Fruit fly (Drosophila melanogaster): Measurements from ENCODE around the gene CG7049.

Gene CG7049

DNA sequence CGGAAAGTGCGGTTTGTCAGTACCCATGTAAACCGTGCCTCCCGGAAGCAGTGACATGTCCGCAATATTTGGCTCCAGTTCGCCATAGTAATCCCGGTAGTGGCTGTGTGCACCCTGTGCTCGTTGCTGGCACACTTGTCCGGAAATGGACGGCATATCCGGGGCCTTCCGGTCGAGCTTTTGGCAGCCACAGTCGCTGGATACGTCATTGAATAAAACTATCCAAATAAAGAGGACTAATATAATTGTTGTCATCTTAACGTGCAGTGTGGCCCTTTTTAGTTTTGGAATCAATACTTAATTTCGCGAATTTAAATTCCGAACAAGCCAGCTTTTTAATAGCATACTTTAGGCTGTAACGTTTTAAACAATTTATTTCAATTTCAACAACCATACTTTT lies at the start of gene CG7049:
CG7049 (minus strand) TSS at position 280 of the 400 bp plus-strand sequence.
- no peak for TF ChIP-seq pan (optimal IDR thresholded peaks at IDR 0.05)
- TF ChIP-seq psq (optimal IDR thresholded peaks at IDR 0.05) = no peak
- no peak for TF ChIP-seq usp (GFP tag; optimal IDR thresholded peaks at IDR 0.05)
- TF ChIP-seq EcR (GFP tag; optimal IDR thresholded peaks at IDR 0.05) = no peak
- no peak for TF ChIP-seq CG8478 (optimal IDR thresholded peaks at IDR 0.05)
- TF ChIP-seq Dll (optimal IDR thresholded peaks at IDR 0.05) = no peak

DNA sequence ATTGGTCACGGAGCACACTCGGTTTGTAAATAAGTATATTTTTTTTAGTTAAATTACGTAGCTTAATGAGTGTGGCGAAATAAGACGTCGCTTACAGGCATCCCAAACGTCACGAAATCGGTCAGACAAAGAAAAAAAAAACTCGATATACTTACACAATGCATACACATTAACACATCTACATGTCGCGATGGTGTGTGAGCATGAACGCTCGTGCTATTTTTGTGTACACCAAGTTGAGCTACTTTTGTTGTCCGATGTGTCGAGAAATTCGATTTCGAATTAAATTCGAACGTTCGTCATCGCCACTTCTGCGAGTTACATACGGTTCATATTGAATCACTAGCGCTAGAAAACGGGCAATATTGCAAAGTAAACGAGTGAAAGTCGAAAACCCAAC lies 49.1 kb upstream of the CG7049 start:
- TF ChIP-seq CG8478 (optimal IDR thresholded peaks at IDR 0.05) = no peak

DNA sequence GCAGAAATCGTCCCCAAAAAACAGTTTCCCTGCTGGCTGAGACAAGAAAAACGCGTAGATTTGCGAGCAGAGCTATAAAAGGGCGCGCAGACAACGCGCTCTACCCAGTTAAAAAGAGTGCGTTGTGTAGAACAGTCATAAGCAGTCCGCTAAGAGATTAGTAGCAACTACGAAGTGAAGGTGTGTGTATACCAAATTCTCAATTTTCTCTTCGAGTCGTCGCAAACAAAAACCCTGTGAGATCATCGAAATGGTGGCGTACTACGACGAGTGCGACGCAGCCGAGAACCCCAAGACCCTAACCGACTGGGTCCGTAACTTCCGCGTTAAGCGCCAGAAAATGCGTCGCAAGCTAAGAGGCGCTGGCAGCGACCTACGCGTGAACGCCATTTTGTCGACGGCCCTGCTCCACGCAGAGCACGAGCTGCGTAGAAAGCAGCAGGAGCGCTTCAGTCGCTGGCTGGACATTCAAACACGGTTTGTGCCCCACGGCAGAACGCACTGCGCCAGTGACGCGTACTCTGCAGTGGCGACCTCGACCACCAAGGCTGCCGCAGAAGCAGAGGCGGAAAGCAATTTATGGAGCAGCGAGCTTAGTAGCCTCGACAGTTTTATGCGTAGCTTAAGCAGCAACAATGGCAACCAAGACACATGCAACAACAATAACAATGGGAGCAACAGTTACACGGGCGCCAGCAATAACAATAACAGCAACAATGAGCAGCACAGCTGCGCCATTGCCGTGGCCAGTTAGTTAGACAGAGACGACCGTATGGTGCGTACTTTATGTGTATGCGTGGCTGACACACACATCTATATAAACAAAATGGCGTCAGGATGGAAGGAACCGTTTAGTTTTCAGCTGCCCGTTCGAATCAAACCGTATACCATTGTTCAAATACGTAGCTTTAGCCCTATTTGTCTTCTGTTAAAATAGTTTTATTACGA lies 48.2 kb upstream of the CG7049 start:
- TF ChIP-seq pan (optimal IDR thresholded peaks at IDR 0.05) = no peak
- no peak for TF ChIP-seq EcR (GFP tag; optimal IDR thresholded peaks at IDR 0.05)
- peak; percentile 45 for TF ChIP-seq CG8478 (optimal IDR thresholded peaks at IDR 0.05)
- no peak for TF ChIP-seq psq (optimal IDR thresholded peaks at IDR 0.05)
- no peak for TF ChIP-seq Dll (optimal IDR thresholded peaks at IDR 0.05)
- TF ChIP-seq usp (GFP tag; optimal IDR thresholded peaks at IDR 0.05) = no peak

DNA sequence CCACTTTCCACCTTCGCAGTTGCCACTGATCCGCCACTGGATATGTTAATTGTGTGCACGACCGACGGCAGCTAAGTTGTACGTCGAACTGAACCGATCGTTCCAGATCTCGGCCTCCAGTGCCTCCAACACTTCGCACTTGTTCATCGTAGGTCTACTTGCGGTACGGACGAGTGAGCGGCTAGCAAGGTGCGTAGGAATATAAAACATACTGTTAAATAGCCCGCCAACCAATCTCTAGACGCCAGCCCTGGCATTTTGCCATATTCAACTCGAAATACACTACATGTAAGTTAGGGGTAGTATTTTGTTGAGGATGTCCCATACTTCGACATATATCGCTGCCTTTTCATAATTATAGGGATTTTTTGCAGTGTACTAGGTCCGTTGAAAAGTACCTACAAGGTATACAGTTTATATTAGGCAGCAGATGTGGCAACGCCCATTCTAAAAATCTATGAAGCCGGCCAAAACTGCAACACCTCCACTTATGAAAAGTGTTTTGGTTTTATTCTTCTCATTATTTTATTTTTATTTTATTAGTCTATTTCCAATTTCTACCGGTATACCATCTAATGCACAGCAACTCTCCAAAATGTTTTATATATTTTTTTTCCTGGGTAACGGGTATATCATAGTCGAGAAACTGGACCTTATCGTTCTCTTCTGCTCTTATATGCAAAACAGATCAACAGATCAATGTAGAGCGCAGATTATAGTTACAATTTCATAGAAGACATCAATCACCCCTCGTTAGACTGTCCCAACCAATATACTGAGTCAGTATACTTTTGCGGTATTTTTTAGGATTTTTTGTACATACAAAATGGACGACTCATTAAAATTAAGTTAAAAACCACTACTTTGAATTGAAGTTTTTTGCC lies 47.2 kb upstream of the CG7049 start, which contains the start of the genes pyx and CG33229:
pyx (minus strand) TSS at position 51 of the 884 bp plus-strand sequence.
CG33229 (plus strand) TSS at position 834 of the 884 bp plus-strand sequence.
- TF ChIP-seq pan (optimal IDR thresholded peaks at IDR 0.05) (no peak), psq (optimal IDR thresholded peaks at IDR 0.05) (no peak), EcR (GFP tag; optimal IDR thresholded peaks at IDR 0.05) (no peak), usp (GFP tag; optimal IDR thresholded peaks at IDR 0.05) (no peak), Dll (optimal IDR thresholded peaks at IDR 0.05) (no peak), CG8478 (optimal IDR thresholded peaks at IDR 0.05) (no peak)

DNA sequence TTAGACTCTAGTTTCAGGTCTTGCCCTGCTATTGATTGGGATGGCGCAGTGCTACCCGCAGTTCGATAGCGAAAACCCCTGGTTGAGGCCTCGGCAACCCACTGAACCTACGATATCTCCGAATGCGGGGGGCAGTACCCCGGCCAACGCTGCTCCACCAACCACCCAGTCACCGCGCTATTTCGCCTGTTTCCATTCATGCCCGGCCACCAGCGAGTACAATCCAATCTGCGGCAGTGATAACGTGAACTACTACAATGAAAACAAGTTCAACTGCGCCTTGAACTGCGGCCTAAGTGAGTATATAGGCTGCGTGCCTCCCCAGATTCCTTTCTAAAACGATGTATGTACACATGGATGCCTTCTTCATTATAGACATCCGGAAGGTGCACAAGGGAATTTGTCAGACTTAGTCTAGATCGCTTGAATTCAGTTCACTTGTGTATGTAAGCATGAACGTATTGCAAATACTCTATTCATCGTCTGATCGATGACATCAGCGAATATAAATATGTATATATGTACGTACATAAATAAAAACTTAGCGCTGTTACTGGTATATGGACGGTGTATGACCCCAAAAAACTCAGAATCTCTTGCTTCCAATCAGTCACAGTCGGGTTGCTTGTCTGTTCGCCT lies 41.6 kb upstream of the CG7049 start, which contains the start of gene CG13877:
CG13877 (plus strand) TSS at position 589 of the 639 bp plus-strand sequence.
- TF ChIP-seq psq (optimal IDR thresholded peaks at IDR 0.05) (no peak), Dll (optimal IDR thresholded peaks at IDR 0.05) (no peak), CG8478 (optimal IDR thresholded peaks at IDR 0.05) (no peak), EcR (GFP tag; optimal IDR thresholded peaks at IDR 0.05) (no peak), usp (GFP tag; optimal IDR thresholded peaks at IDR 0.05) (no peak), pan (optimal IDR thresholded peaks at IDR 0.05) (no peak)

DNA sequence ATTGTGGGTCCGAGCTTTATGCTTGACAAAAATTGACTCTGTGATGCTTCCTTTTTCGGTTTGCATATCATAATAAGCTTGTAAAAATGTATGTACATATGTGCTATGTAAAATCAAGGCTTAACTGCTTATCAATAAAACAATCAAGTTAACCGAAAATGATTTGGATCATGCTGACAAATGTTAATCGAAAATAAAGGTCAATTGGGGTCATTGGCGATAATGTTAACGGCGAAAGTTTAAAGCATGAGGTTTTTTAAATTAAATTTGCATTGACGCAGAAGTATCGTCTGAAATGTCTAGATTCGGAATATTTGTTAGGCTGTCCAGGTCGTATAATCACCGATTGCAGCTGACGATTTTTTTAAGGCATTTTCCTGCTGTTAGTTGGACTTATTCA lies 40.3 kb upstream of the CG7049 start, which contains the start of gene Kaz1-ORFB:
Kaz1-ORFB (plus strand) TSS at position 301 of the 400 bp plus-strand sequence.
- no peak for TF ChIP-seq Dll (optimal IDR thresholded peaks at IDR 0.05)
- no peak for TF ChIP-seq pan (optimal IDR thresholded peaks at IDR 0.05)
- TF ChIP-seq usp (GFP tag; optimal IDR thresholded peaks at IDR 0.05) = no peak
- no peak for TF ChIP-seq EcR (GFP tag; optimal IDR thresholded peaks at IDR 0.05)
- TF ChIP-seq CG8478 (optimal IDR thresholded peaks at IDR 0.05) = no peak
- TF ChIP-seq psq (optimal IDR thresholded peaks at IDR 0.05) = no peak

DNA sequence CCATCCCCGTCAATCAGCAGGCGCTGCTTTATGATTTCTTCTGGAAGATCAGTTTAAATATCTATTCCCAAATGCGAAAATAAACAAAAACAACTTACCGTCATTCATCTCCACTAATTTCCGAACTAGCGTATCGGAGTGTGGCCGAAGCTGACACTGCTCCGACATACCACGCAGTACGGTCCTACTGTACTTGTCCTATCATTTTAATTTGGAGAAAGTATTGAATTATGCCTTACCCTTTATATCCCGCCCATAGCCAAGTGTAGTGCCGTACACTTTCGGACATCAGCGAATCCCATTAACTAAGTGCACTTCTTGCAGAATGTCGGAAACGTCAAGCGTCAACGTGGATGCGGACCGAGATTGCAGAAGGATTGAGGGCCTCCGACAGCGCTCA lies 36.5 kb upstream of the CG7049 start, which contains the start of the genes thoc7 and Dis3l2:
thoc7 (minus strand) TSS at position 168 of the 400 bp plus-strand sequence.
Dis3l2 (plus strand) TSS at position 190 of the 400 bp plus-strand sequence.
- TF ChIP-seq EcR (GFP tag; optimal IDR thresholded peaks at IDR 0.05) = no peak
- TF ChIP-seq psq (optimal IDR thresholded peaks at IDR 0.05) = no peak
- no peak for TF ChIP-seq CG8478 (optimal IDR thresholded peaks at IDR 0.05)
- TF ChIP-seq pan (optimal IDR thresholded peaks at IDR 0.05) = no peak

DNA sequence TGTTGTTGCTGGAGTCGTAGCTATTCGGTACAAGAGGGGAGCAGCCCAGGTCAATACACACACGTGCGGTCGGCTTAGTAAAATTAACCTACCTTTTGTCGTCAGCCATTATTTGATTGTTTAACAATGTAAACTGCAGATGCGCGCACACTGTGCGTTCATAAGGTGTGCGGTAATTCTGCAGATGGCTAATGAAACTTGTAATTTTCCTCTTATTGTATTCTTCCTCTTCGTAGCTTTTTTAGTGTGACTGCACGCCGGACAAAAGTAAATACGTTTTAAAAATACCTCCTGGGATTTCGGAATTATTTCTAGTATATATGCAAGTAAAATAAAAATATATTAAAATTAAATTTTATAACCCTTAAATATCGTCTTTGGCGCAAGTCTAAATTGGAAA lies 35.2 kb upstream of the CG7049 start, which contains the start of gene Prp4k:
Prp4k (minus strand) TSS at position 258 of the 400 bp plus-strand sequence.
- no peak for TF ChIP-seq usp (GFP tag; optimal IDR thresholded peaks at IDR 0.05)
- no peak for TF ChIP-seq EcR (GFP tag; optimal IDR thresholded peaks at IDR 0.05)
- no peak for TF ChIP-seq psq (optimal IDR thresholded peaks at IDR 0.05)
- TF ChIP-seq CG8478 (optimal IDR thresholded peaks at IDR 0.05) = no peak
- TF ChIP-seq Dll (optimal IDR thresholded peaks at IDR 0.05) = no peak
- no peak for TF ChIP-seq pan (optimal IDR thresholded peaks at IDR 0.05)

DNA sequence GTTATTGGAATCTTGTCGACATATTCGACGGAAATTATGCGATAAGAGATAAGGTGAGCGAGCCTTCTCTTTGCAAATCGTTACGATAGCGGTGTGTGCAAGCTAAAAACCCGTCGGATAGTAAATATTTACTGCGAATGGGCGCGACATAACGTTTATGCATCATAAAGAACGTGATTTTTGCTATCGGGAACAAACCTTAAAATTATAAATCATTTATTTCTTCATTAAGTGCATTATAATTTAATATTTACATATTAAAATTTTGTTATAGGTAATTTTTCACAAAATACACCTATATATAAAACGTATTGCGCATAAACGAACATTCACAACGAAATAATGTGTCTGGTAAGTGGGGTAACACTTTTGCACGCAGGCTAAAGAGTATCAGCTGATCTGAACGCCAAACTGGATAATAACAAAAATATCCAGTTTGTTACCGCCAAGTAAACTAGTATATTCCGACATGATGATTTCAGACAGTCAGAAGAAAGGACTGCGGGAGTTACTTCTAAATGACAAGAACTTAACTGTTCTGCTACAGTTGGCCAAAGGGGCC lies 29.8 kb upstream of the CG7049 start, which contains the start of the genes Gk1 and CG13876:
Gk1 (minus strand) TSS at position 122 of the 562 bp plus-strand sequence.
CG13876 (plus strand) TSS at position 412 of the 562 bp plus-strand sequence.
- TF ChIP-seq pan (optimal IDR thresholded peaks at IDR 0.05) = no peak
- no peak for TF ChIP-seq Dll (optimal IDR thresholded peaks at IDR 0.05)
- TF ChIP-seq psq (optimal IDR thresholded peaks at IDR 0.05) = no peak
- TF ChIP-seq usp (GFP tag; optimal IDR thresholded peaks at IDR 0.05) = no peak
- TF ChIP-seq EcR (GFP tag; optimal IDR thresholded peaks at IDR 0.05) = no peak
- no peak for TF ChIP-seq CG8478 (optimal IDR thresholded peaks at IDR 0.05)

DNA sequence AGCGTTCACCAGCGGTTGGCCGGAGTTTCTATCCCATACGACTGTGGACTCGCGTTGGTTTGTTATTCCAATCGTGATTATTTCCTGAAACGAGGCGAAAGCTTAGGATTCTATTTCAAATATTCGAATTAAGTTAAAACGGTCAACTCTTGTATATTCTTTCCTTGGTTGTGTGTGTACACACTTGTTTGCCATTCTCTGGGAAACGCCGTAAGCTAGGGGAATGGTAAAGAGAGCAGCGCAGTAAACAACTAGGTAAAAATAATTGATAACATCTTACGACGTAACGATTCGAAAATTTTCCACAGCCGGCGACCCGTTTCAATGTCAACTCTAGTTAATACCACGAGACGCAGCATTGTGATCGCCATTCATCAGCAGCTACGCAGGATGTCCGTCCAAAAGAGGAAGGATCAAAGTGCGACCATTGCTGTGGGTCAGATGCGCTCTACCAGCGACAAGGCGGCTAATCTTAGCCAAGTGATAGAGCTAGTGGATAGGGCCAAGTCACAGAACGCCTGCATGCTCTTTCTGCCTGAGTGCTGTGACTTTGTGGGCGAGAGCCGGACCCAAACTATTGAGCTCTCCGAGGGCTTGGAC lies 27.6 kb upstream of the CG7049 start, which contains the start of gene NitFhit:
NitFhit (plus strand) TSS at position 195 of the 600 bp plus-strand sequence.
- TF ChIP-seq CG8478 (optimal IDR thresholded peaks at IDR 0.05) = no peak
